Fruit fly (Drosophila melanogaster): ENCODE measurements around the gene SH3PX1.

The SH3PX1 gene

DNA sequence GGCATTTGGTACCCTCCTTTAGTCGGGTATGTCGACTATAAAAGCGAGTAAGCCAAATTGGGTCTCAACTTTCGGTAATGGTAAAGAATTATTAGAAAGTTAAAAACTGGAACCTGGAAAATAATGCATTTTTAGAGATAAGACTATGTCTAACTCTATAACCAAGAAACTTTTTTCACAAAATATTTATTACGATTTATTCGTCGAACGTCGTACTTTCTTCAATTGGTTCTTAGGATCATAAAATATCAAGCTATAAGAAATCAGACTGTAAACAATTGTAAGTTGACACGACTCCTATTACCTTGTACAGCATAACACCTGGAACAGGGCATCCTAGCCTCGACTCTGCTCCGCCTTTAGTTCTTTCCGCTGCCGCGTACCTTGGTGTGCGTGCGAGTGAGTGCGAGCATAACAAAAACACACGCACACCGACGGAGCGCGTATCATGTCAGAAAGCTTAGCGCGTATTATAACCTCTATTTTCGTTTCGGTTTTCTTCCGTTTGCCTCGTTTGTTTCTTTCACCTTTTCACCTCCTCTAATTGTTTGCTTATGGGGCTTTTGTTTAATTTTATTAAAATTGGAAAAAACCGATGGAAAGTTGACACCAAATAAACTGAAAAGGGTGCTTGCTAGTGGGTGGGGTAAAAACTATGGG, 20.6 kb downstream of the SH3PX1 start (continued):
- peak; percentile 96 for TF ChIP-seq CG1529 (GFP tag; optimal IDR thresholded peaks at IDR 0.05)
- TF ChIP-seq nerfin-1 (tag; optimal IDR thresholded peaks at IDR 0.05) = peak; percentile 91
- peak; percentile 88 for TF ChIP-seq ab (GFP tag; optimal IDR thresholded peaks at IDR 0.05)
- TF ChIP-seq Mad (GFP tag; optimal IDR thresholded peaks at IDR 0.05) = peak; percentile 94
- peak; percentile 48 for TF ChIP-seq CG1832 (GFP tag; optimal IDR thresholded peaks at IDR 0.05)
- peak; percentile 97 for TF ChIP-seq phol (tag; optimal IDR thresholded peaks at IDR 0.05)
- TF ChIP-seq sens-2 (GFP tag; IDR thresholded peaks at IDR 0.05) = peak; percentile 59; the same call in 1 of the 2 replicates
- peak; percentile 66 for TF ChIP-seq Sry-δ (GFP tag; optimal IDR thresholded peaks at IDR 0.05)
- peak; percentile 91 for TF ChIP-seq twi (tag; optimal IDR thresholded peaks at IDR 0.05)
- peak; percentile 86; the same call in 2 of the 3 replicates for TF ChIP-seq so (GFP tag; IDR thresholded peaks at IDR 0.05)
- TF ChIP-seq Fer1 (GFP tag; optimal IDR thresholded peaks at IDR 0.05) = peak; percentile 95
- TF ChIP-seq Hr3 (GFP tag; optimal IDR thresholded peaks at IDR 0.05) = peak; percentile 97
- TF ChIP-seq toy (GFP tag; IDR thresholded peaks at IDR 0.05) = peak; percentile 71
- TF ChIP-seq bcd (GFP tag; optimal IDR thresholded peaks at IDR 0.05) = peak; percentile 98
- TF ChIP-seq crp (GFP tag; optimal IDR thresholded peaks at IDR 0.05) = peak in 1 of 2 experiments; percentile 66
- TF ChIP-seq PHDP (tag; optimal IDR thresholded peaks at IDR 0.05) = peak; percentile 93
- TF ChIP-seq CG11247 (GFP tag; IDR thresholded peaks at IDR 0.05) = peak; percentile 84
- TF ChIP-seq H2.0 (GFP tag; IDR thresholded peaks at IDR 0.05) = peak; percentile 88
- no peak for TF ChIP-seq MESR4 (GFP tag; optimal IDR thresholded peaks at IDR 0.05)
- TF ChIP-seq nom (GFP tag; optimal IDR thresholded peaks at IDR 0.05) = peak; percentile 72
- peak; percentile 99 for TF ChIP-seq Sox100B (GFP tag; optimal IDR thresholded peaks at IDR 0.05)
- peak; percentile 87 for TF ChIP-seq Nf-YC (tag; optimal IDR thresholded peaks at IDR 0.05)
- TF ChIP-seq Elba2 (GFP tag; optimal IDR thresholded peaks at IDR 0.05) = no peak
- TF ChIP-seq tup (GFP tag; optimal IDR thresholded peaks at IDR 0.05) = peak; percentile 92
- TF ChIP-seq zfh2 (GFP tag; optimal IDR thresholded peaks at IDR 0.05) = peak; percentile 97
- peak; percentile 96 for TF ChIP-seq CG4820 (GFP tag; optimal IDR thresholded peaks at IDR 0.05)
- peak; percentile 93 for TF ChIP-seq Dbx (GFP tag; IDR thresholded peaks at IDR 0.05)
- TF ChIP-seq CG9727 (GFP tag; optimal IDR thresholded peaks at IDR 0.05) = peak; percentile 98
- TF ChIP-seq row (GFP tag; IDR thresholded peaks at IDR 0.05) = peak; percentile 97
- TF ChIP-seq Ssrp (tag; optimal IDR thresholded peaks at IDR 0.05) = peak; percentile 96
- peak; percentile 96 for TF ChIP-seq Hand (GFP tag; optimal IDR thresholded peaks at IDR 0.05)
- TF ChIP-seq Camta (GFP tag; optimal IDR thresholded peaks at IDR 0.05) = peak; percentile 96
- peak; percentile 88 for TF ChIP-seq Vsx1 (GFP tag; optimal IDR thresholded peaks at IDR 0.05)
- no peak for TF ChIP-seq Sin3A (optimal IDR thresholded peaks at IDR 0.05)
- TF ChIP-seq Spps (tag; optimal IDR thresholded peaks at IDR 0.05) = peak; percentile 86
- peak; percentile 89 for TF ChIP-seq CG5180 (GFP tag; optimal IDR thresholded peaks at IDR 0.05)
- TF ChIP-seq Lpt (GFP tag; optimal IDR thresholded peaks at IDR 0.05) = no peak
- TF ChIP-seq CG6689 (GFP tag; IDR thresholded peaks at IDR 0.05) = peak; percentile 94
- peak; percentile 94 for TF ChIP-seq Dek (tag; optimal IDR thresholded peaks at IDR 0.05)
- peak; percentile 64 for TF ChIP-seq CG10321 (GFP tag; IDR thresholded peaks at IDR 0.05)
- no peak; the same call in 1 of the 2 replicates for TF ChIP-seq unc-4 (GFP tag; IDR thresholded peaks at IDR 0.05; ENCODE audit: partially characterized antibody)
- TF ChIP-seq pzg (GFP tag; optimal IDR thresholded peaks at IDR 0.05) = peak; percentile 9
- peak; percentile 97 for TF ChIP-seq Antp (GFP tag; optimal IDR thresholded peaks at IDR 0.05)
- peak; percentile 89 for TF ChIP-seq CG17359 (tag; optimal IDR thresholded peaks at IDR 0.05)
- TF ChIP-seq nerfin-2 (GFP tag; IDR thresholded peaks at IDR 0.05; ENCODE audit: partially characterized antibody) = no peak
- TF ChIP-seq CG6654 (GFP tag; optimal IDR thresholded peaks at IDR 0.05) = peak; percentile 91
- peak; percentile 70 for TF ChIP-seq gsb (GFP tag; IDR thresholded peaks at IDR 0.05)
- peak; percentile 87 for TF ChIP-seq ssp (GFP tag; IDR thresholded peaks at IDR 0.05)
- TF ChIP-seq sisA (GFP tag; IDR thresholded peaks at IDR 0.05) = peak; percentile 90
- TF ChIP-seq Bteb2 (GFP tag; optimal IDR thresholded peaks at IDR 0.05) = peak; percentile 96

Data from whole organism, embryonic.